Worm (Caenorhabditis elegans) whole organism, L4 larva: ENCODE results near the gene F44A6.5.

Experiments
- F26F4.8 ChIP-seq: fragments of 200-800 bp; sonication (Bioruptor generic); conservative IDR thresholded peaks from 2 replicates; pipeline ENCODE4 v1.3.6; 2022; ENCODE audit warnings: missing genetic modification characterization, missing compliant biosample characterization
- F44E2.7 ChIP-seq: fragments of 200-800 bp; sonication (Bioruptor generic); IDR thresholded peaks from 2 replicates; pipeline ENCODE4 v2.1.2; 2022; ENCODE audit warnings: missing genetic modification characterization, missing compliant biosample characterization
- F49E8.2 ChIP-seq: sonication (generic microtip); optimal IDR thresholded peaks from 2 replicates; lab custom pipeline; 2016; ENCODE audit warnings: missing compliant biosample characterization, mild to moderate bottlenecking, missing genetic modification characterization, borderline replicate concordance
- T26A8.4 ChIP-seq: fragments of 200-800 bp; sonication (Bioruptor generic); IDR thresholded peaks from 2 replicates; pipeline ENCODE4 v1.3.6; 2022; ENCODE audit warnings: missing genetic modification characterization, missing compliant biosample characterization
- Y105C5A.15 ChIP-seq: fragments of 200-800 bp; sonication (Bioruptor generic); IDR thresholded peaks from 2 replicates; pipeline ENCODE4 v1.3.6; 2022; ENCODE audit warnings: missing genetic modification characterization, missing compliant biosample characterization
- ZK337.2 ChIP-seq: fragments of 200-800 bp; sonication (Bioruptor generic); IDR thresholded peaks from 2 replicates; pipeline ENCODE4 v1.3.6; 2022; ENCODE audit warnings: missing genetic modification reagents, missing genetic modification characterization, missing compliant biosample characterization
- aha-1 ChIP-seq: fragments of 150-350 bp; peaks from one replicate; lab custom pipeline; 2014; ENCODE audit warnings: missing biosample characterization, missing genetic modification characterization
- aly-2 ChIP-seq: sonication (generic microtip); optimal IDR thresholded peaks from 2 replicates; lab custom pipeline; 2018; ENCODE audit warnings: missing biosample characterization, missing genetic modification characterization
- ama-1 ChIP-seq: fragments of 150-350 bp; optimal IDR thresholded peaks from 2 replicates; lab custom pipeline; 2014; ENCODE audit warnings: inconsistent platforms, mixed read lengths
- arid-1 ChIP-seq: fragments of 200-800 bp; sonication (Bioruptor generic); conservative IDR thresholded peaks from 2 replicates; pipeline ENCODE4 v1.3.6; 2022; ENCODE audit warnings: missing genetic modification reagents, missing genetic modification characterization, missing compliant biosample characterization
- ces-1 ChIP-seq: fragments of 150-350 bp; sonication (generic microtip); optimal IDR thresholded peaks from 4 replicates; lab custom pipeline; 2014; ENCODE audit warnings: missing biosample characterization, missing genetic modification reagents, missing genetic modification characterization
- cey-2 ChIP-seq: sonication (generic microtip); optimal IDR thresholded peaks from 3 replicates; lab custom pipeline; 2017; ENCODE audit warnings: missing genetic modification characterization, mild to moderate bottlenecking, missing compliant biosample characterization, antibody characterized with exemption, borderline replicate concordance; ENCODE audit not compliant: insufficient read depth
- daf-16 ChIP-seq, 3 experiments: sonication (generic microtip); optimal IDR thresholded peaks; 2 replicates each; lab custom pipeline; 2016 to 2017; ENCODE audit warnings: missing genetic modification characterization in 3 of 3, missing genetic modification reagents in 3 of 3, mild to moderate bottlenecking in 2 of 3, missing compliant biosample characterization in 2 of 3, missing biosample characterization in 1 of 3, moderate library complexity in 1 of 3
- daf-19 ChIP-seq: fragments of 200-800 bp; sonication (Bioruptor generic); conservative IDR thresholded peaks from 2 replicates; pipeline ENCODE4 v1.3.6; 2022; ENCODE audit warnings: missing genetic modification characterization, missing compliant biosample characterization
- daf-8 ChIP-seq: fragments of 200-800 bp; sonication (Bioruptor generic); IDR thresholded peaks from 2 replicates; pipeline ENCODE4 v1.3.6; 2022; ENCODE audit warnings: missing genetic modification characterization, missing compliant biosample characterization
- dmd-6 ChIP-seq: fragments of 200-800 bp; sonication (Bioruptor generic); IDR thresholded peaks from 2 replicates; pipeline ENCODE4 v1.3.6; 2022; ENCODE audit warnings: missing genetic modification reagents, missing genetic modification characterization, missing compliant biosample characterization
- dmd-8 ChIP-seq: fragments of 200-800 bp; sonication (Bioruptor generic); IDR thresholded peaks from 2 replicates; pipeline ENCODE4 v1.3.6; 2022; ENCODE audit warnings: missing genetic modification characterization, missing compliant biosample characterization
- duxl-1 ChIP-seq: sonication (generic microtip); optimal IDR thresholded peaks from 2 replicates; lab custom pipeline; 2016; ENCODE audit warnings: mild to moderate bottlenecking, missing genetic modification characterization, moderate library complexity, missing compliant biosample characterization; ENCODE audit not compliant: poor library complexity
- dve-1 ChIP-seq: sonication (generic microtip); optimal IDR thresholded peaks from 2 replicates; lab custom pipeline; 2017; ENCODE audit warnings: antibody characterized with exemption, mild to moderate bottlenecking, missing genetic modification characterization, missing compliant biosample characterization; ENCODE audit not compliant: insufficient read depth
- egl-27 ChIP-seq: sonication (generic microtip); optimal IDR thresholded peaks from 3 replicates; lab custom pipeline; 2017; ENCODE audit warnings: missing biosample characterization, missing genetic modification reagents, missing genetic modification characterization
- hif-1 ChIP-seq, 2 experiments: sonication (generic microtip); optimal IDR thresholded peaks; 2 replicates each; lab custom pipeline; 2016 to 2017; ENCODE audit warnings: missing compliant biosample characterization in 2 of 2, missing genetic modification characterization in 2 of 2, missing genetic modification reagents in 2 of 2, missing genotype in 2 of 2, mild to moderate bottlenecking in 1 of 2
- hlh-11 ChIP-seq: fragments of 200-800 bp; sonication (Bioruptor generic); optimal IDR thresholded peaks from 2 replicates; lab custom pipeline; 2018; ENCODE audit warnings: mild to moderate bottlenecking, missing genetic modification characterization, missing compliant biosample characterization
- lin-1 ChIP-seq: fragments of 200-800 bp; sonication (Bioruptor generic); IDR thresholded peaks from 2 replicates; pipeline ENCODE4 v1.3.6; 2022; ENCODE audit warnings: missing genetic modification reagents, missing genetic modification characterization, missing compliant biosample characterization
- lin-29 ChIP-seq: fragments of 200-800 bp; sonication (Bioruptor generic); IDR thresholded peaks from 2 replicates; pipeline ENCODE4 v1.3.6; 2022; ENCODE audit warnings: missing genetic modification reagents, missing genetic modification characterization, missing compliant biosample characterization
- lin-38 ChIP-seq: fragments of 200-800 bp; sonication (Bioruptor generic); IDR thresholded peaks from 2 replicates; pipeline ENCODE4 v1.3.6; 2022; ENCODE audit warnings: missing genetic modification reagents, missing genetic modification characterization, missing compliant biosample characterization
- madf-9 ChIP-seq: fragments of 200-800 bp; sonication (Bioruptor generic); conservative IDR thresholded peaks from 2 replicates; pipeline ENCODE4 v1.3.6; 2022; ENCODE audit warnings: missing genetic modification reagents, missing genetic modification characterization, missing compliant biosample characterization
- mdl-1 ChIP-seq, 2 experiments: fragments of 150-350 bp in 1 of 2; sonication (generic microtip) in 1 of 2; optimal IDR thresholded peaks; 2 replicates each; lab custom pipeline; 2014 to 2017; ENCODE audit warnings: missing biosample characterization in 2 of 2, missing genetic modification characterization in 2 of 2
- mdt-29 ChIP-seq: fragments of 200-800 bp; sonication (Bioruptor generic); IDR thresholded peaks from 2 replicates; pipeline ENCODE4 v1.3.6; 2022; ENCODE audit warnings: missing genetic modification reagents, missing genetic modification characterization, missing compliant biosample characterization
- mep-1 ChIP-seq: fragments of 150-350 bp; sonication (generic microtip); optimal IDR thresholded peaks from 3 replicates; lab custom pipeline; 2014; ENCODE audit warnings: missing biosample characterization, missing genetic modification characterization
- mxl-2 ChIP-seq: fragments of 200-800 bp; sonication (Bioruptor generic); conservative IDR thresholded peaks from 2 replicates; pipeline ENCODE4 v1.3.6; 2022; ENCODE audit warnings: missing genetic modification reagents, missing genetic modification characterization, missing compliant biosample characterization
- mxl-3 ChIP-seq: fragments of 200-800 bp; sonication (Bioruptor generic); optimal IDR thresholded peaks from 2 replicates; lab custom pipeline; 2018; ENCODE audit warnings: mild to moderate bottlenecking, missing genetic modification characterization, missing compliant biosample characterization
- nhr-102 ChIP-seq: sonication (generic microtip); optimal IDR thresholded peaks from 2 replicates; lab custom pipeline; 2016; ENCODE audit warnings: mild to moderate bottlenecking, missing genetic modification characterization, moderate library complexity, missing compliant biosample characterization
- nhr-111 ChIP-seq: fragments of 200-800 bp; sonication (Bioruptor generic); optimal IDR thresholded peaks from 2 replicates; lab custom pipeline; 2018; ENCODE audit warnings: mild to moderate bottlenecking, missing genetic modification characterization, missing compliant biosample characterization
- nhr-237 ChIP-seq: sonication (generic microtip); optimal IDR thresholded peaks from 2 replicates; lab custom pipeline; 2017; ENCODE audit warnings: missing biosample characterization, missing genetic modification characterization
- nhr-28 ChIP-seq: fragments of 150-350 bp; optimal IDR thresholded peaks from 2 replicates; lab custom pipeline; 2014; ENCODE audit warnings: missing biosample characterization, missing genetic modification characterization
- nhr-41 ChIP-seq: fragments of 200-800 bp; sonication (Bioruptor generic); IDR thresholded peaks from 2 replicates; pipeline ENCODE4 v1.3.6; 2022; ENCODE audit warnings: missing genetic modification reagents, missing genetic modification characterization, missing compliant biosample characterization
- nhr-48 ChIP-seq: sonication (generic microtip); optimal IDR thresholded peaks from 2 replicates; lab custom pipeline; 2016; ENCODE audit warnings: mild to moderate bottlenecking, missing genetic modification characterization, missing compliant biosample characterization
- sdz-12 ChIP-seq: fragments of 200-800 bp; sonication (Bioruptor generic); optimal IDR thresholded peaks from 2 replicates; lab custom pipeline; 2018; ENCODE audit warnings: mild to moderate bottlenecking, missing genetic modification characterization, missing compliant biosample characterization
- set-16 ChIP-seq: fragments of 200-800 bp; sonication (Bioruptor generic); IDR thresholded peaks from 2 replicates; pipeline ENCODE4 v1.3.6; 2022; ENCODE audit warnings: missing genetic modification reagents, missing genetic modification characterization, missing compliant biosample characterization
- skn-1 ChIP-seq: fragments of 150-350 bp; optimal IDR thresholded peaks from 2 replicates; lab custom pipeline; 2014; ENCODE audit warnings: missing biosample characterization, missing genetic modification characterization
- snpc-1.2 ChIP-seq: fragments of 200-800 bp; sonication (Bioruptor generic); IDR thresholded peaks from 2 replicates; pipeline ENCODE4 v1.3.6; 2022; ENCODE audit warnings: missing genetic modification reagents, missing genetic modification characterization, missing compliant biosample characterization
- spr-3 ChIP-seq: fragments of 200-800 bp; sonication (Bioruptor generic); optimal IDR thresholded peaks from 2 replicates; lab custom pipeline; 2018; ENCODE audit warnings: mild to moderate bottlenecking, missing genetic modification characterization, missing compliant biosample characterization
- tag-97 ChIP-seq: fragments of 200-800 bp; sonication (Bioruptor generic); IDR thresholded peaks from 2 replicates; pipeline ENCODE4 v1.3.6; 2022; ENCODE audit warnings: missing genetic modification characterization, missing compliant biosample characterization
- unc-130 ChIP-seq: sonication (generic microtip); optimal IDR thresholded peaks from 2 replicates; lab custom pipeline; 2016; ENCODE audit warnings: missing genetic modification reagents, missing genetic modification characterization, missing compliant biosample characterization
- unc-62 ChIP-seq, 3 experiments: fragments of 150-350 bp in 1 of 3; sonication (generic microtip); optimal IDR thresholded peaks in 2 of 3; peaks in 1 of 3; 1 replicate in 1 of 3; 2 replicates in 2 of 3; lab custom pipeline; 2014 to 2017; ENCODE audit warnings: missing biosample characterization in 3 of 3, missing genetic modification characterization in 3 of 3, missing genetic modification reagents in 3 of 3, missing genotype in 1 of 3
- zag-1 ChIP-seq: fragments of 150-350 bp; optimal IDR thresholded peaks from 2 replicates; lab custom pipeline; 2014; ENCODE audit warnings: missing biosample characterization, missing genetic modification characterization
- zfp-3 ChIP-seq: fragments of 200-800 bp; sonication (Bioruptor generic); conservative IDR thresholded peaks from 2 replicates; pipeline ENCODE4 v1.3.6; 2022; ENCODE audit warnings: missing genetic modification reagents, missing genetic modification characterization, missing compliant biosample characterization

The F44A6.5 gene

DNA sequence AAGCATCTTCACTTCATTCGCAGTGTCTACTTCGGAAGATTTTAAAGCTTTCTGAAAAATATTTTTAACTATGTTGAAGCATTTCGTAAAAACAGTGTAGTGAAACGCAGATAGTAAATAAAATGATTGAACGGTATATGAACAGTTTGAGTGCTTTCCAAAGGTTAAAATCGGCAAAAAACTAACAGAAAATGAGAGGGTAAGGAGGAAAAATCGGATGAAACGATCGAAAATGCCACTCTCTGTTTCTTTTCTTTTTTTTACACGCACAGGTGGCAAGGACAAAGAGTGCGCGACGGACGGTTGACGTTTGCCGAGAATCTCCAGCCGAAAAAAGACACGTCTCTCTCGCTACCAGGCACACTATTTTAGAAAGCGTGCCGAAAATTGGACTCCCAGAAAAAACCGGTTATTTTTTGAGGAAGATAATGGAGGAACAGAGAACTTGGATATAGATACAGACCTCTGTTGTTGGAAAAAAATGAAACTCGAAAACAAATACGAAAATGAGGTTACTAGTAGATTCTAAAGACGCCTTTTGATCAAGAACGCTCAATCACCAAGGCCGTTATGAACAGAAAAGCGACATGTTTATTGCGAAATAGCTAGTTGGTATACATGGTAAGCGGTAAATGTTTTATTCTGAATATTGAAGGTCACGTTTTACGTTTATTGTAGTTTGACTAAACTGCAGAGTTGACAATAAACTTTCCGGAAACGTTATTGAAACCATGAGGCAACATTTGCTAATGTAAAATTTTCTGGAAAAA, 24.2 kb downstream of the F44A6.5 start, which contains the start of gene myrf-2:
Gene myrf-2, minus strand, starts transcription at position 51 of the 770 bp plus-strand sequence.
- no peak for TF ChIP-seq set-16 (GFP tag; lab: Robert Waterston, UW)
- no peak for TF ChIP-seq daf-16 (GFP tag; optimal IDR thresholded peaks at IDR 0.05; lab: Kevin White, UChicago)
- no peak for TF ChIP-seq daf-16 (tag; optimal IDR thresholded peaks at IDR 0.05; lab: Kevin White, UChicago)
- peak; percentile 58 for TF ChIP-seq mxl-3
- TF ChIP-seq hlh-11 (tag; lab: Kevin White, UChicago), result peak; percentile 58
- TF ChIP-seq lin-1 (GFP tag; lab: Robert Waterston, UW), result no peak
- no peak for TF ChIP-seq madf-9 (GFP tag; lab: Robert Waterston, UW)
- TF ChIP-seq nhr-237, result no peak
- no peak for TF ChIP-seq Y105C5A.15 (GFP tag; lab: Robert Waterston, UW)
- TF ChIP-seq nhr-111 (GFP tag; lab: Kevin White, UChicago), result no peak
- no peak for TF ChIP-seq aha-1 (tag; lab: Kevin White, UChicago)
- TF ChIP-seq sdz-12 (GFP tag; lab: Kevin White, UChicago), result no peak
- TF ChIP-seq F44E2.7, result no peak
- no peak for TF ChIP-seq nhr-102 (tag; lab: Kevin White, UChicago)
- no peak for TF ChIP-seq zfp-3 (GFP tag; lab: Robert Waterston, UW)
- TF ChIP-seq spr-3 (GFP tag; lab: Kevin White, UChicago), result no peak
- TF ChIP-seq nhr-41 (GFP tag; lab: Robert Waterston, UW), result no peak
- no peak for TF ChIP-seq F49E8.2 (tag; lab: Kevin White, UChicago)
- no peak for TF ChIP-seq T26A8.4
- no peak for TF ChIP-seq lin-38 (GFP tag; lab: Robert Waterston, UW)
- no peak for TF ChIP-seq cey-2 (tag; lab: Kevin White, UChicago)
- TF ChIP-seq mxl-2 (GFP tag; lab: Robert Waterston, UW), result no peak
- TF ChIP-seq snpc-1.2 (GFP tag; lab: Robert Waterston, UW), result no peak
- no peak for TF ChIP-seq dmd-8 (GFP tag; lab: Robert Waterston, UW)
- no peak for TF ChIP-seq mdt-29 (GFP tag; lab: Robert Waterston, UW)
- peak in 1 of 2 experiments; percentile 52 for TF ChIP-seq unc-62 (GFP tag; optimal IDR thresholded peaks at IDR 0.05 in 1 of 2; lab: Kevin White, UChicago)
- no peak for TF ChIP-seq unc-62 (tag; optimal IDR thresholded peaks at IDR 0.05; lab: Kevin White, UChicago)
- no peak for TF ChIP-seq daf-8 (GFP tag; lab: Robert Waterston, UW)
- TF ChIP-seq arid-1 (GFP tag; lab: Robert Waterston, UW), result no peak
- TF ChIP-seq egl-27 (tag; lab: Kevin White, UChicago), result no peak
- peak; percentile 20 for TF ChIP-seq nhr-48
- no peak for TF ChIP-seq dve-1 (tag; lab: Kevin White, UChicago)
- TF ChIP-seq ZK337.2 (GFP tag; lab: Robert Waterston, UW), result no peak
- no peak for TF ChIP-seq dmd-6
- no peak for TF ChIP-seq ama-1 (lab: Kevin White, UChicago)
- TF ChIP-seq zag-1 (tag; lab: Kevin White, UChicago), result no peak
- no peak for TF ChIP-seq hif-1 (tag; optimal IDR thresholded peaks at IDR 0.05; lab: Kevin White, UChicago)
- TF ChIP-seq nhr-28 (tag; lab: Kevin White, UChicago), result peak; percentile 48
- TF ChIP-seq mdl-1 (tag; optimal IDR thresholded peaks at IDR 0.05; lab: Kevin White, UChicago), result peak in 1 of 2 experiments; percentile 36
- no peak for TF ChIP-seq skn-1
- TF ChIP-seq tag-97, result no peak
- peak; percentile 9 for TF ChIP-seq mep-1 (tag; lab: Kevin White, UChicago)
- no peak for TF ChIP-seq lin-29 (GFP tag; lab: Robert Waterston, UW)
- no peak for TF ChIP-seq daf-19 (GFP tag; lab: Robert Waterston, UW)
- TF ChIP-seq aly-2 (tag; lab: Kevin White, UChicago), result no peak
- TF ChIP-seq unc-130 (GFP tag; lab: Kevin White, UChicago), result no peak
- no peak for TF ChIP-seq duxl-1 (tag; lab: Kevin White, UChicago)
- no peak for TF ChIP-seq F26F4.8 (GFP tag; lab: Robert Waterston, UW)
- no peak for TF ChIP-seq ces-1 (GFP tag; lab: Kevin White, UChicago)
